Worm (Caenorhabditis elegans) whole organism, early embryonic: ENCODE data around the gene fbxa-111.

Experiments
- ama-1 ChIP-seq: fragments of 150-350 bp; optimal IDR thresholded peaks from 2 replicates; lab custom pipeline; 2014
- tbx-11 ChIP-seq: fragments of 200-800 bp; sonication (Bioruptor generic); IDR thresholded peaks from 2 replicates; pipeline ENCODE4 v1.3.6; 2022; ENCODE audit warnings: missing genetic modification characterization, missing compliant biosample characterization

- TF ChIP-seq tbx-11 (GFP tag; lab: Robert Waterston, UW) (no peak), ama-1 (lab: Kevin White, UChicago) (no peak)
Measured at ce11 chrV:16911294-16911693, 38.2 kb downstream of the fbxa-111 start.
